Worm (Caenorhabditis elegans) whole organism, L1 larva: ENCODE measurements around the gene hpo-33.

Experiments used
- ama-1 ChIP-seq: fragments of 150-350 bp; optimal IDR thresholded peaks from 2 replicates; lab custom pipeline; 2014
- egl-27 ChIP-seq, 2 experiments: fragments of 150-350 bp in 1 of 2; sonication (generic microtip); optimal IDR thresholded peaks; 3 replicates each; lab custom pipeline; 2017 to 2018; ENCODE audit warnings: missing biosample characterization in 2 of 2, missing genetic modification characterization in 2 of 2, missing genetic modification reagents in 2 of 2
- fkh-8 ChIP-seq: sonication (generic microtip); optimal IDR thresholded peaks from 2 replicates; lab custom pipeline; 2016; ENCODE audit warnings: mild to moderate bottlenecking, missing genetic modification characterization, missing compliant biosample characterization
- jun-1 ChIP-seq: fragments of 150-350 bp; optimal IDR thresholded peaks from 2 replicates; lab custom pipeline; 2014; ENCODE audit warnings: missing biosample characterization, missing genetic modification reagents, missing genetic modification characterization
- lir-3 ChIP-seq: sonication (generic microtip); optimal IDR thresholded peaks from 2 replicates; lab custom pipeline; 2016; ENCODE audit warnings: mild to moderate bottlenecking, missing genetic modification characterization, moderate library complexity, missing compliant biosample characterization; ENCODE audit not compliant: poor library complexity
- lsy-2 ChIP-seq, 2 experiments: fragments of 150-350 bp; optimal IDR thresholded peaks; 2 replicates each; lab custom pipeline; 2014; ENCODE audit warnings: missing biosample characterization in 2 of 2, missing genetic modification characterization in 2 of 2
- nhr-12 ChIP-seq: sonication (generic microtip); optimal IDR thresholded peaks from 2 replicates; lab custom pipeline; 2017; ENCODE audit warnings: missing biosample characterization, missing genetic modification characterization
- nhr-28 ChIP-seq: fragments of 150-350 bp; optimal IDR thresholded peaks from 2 replicates; lab custom pipeline; 2014; ENCODE audit warnings: missing biosample characterization, missing genetic modification characterization
- nhr-77 ChIP-seq: fragments of 150-350 bp; optimal IDR thresholded peaks from 2 replicates; lab custom pipeline; 2014; ENCODE audit warnings: missing biosample characterization, missing genetic modification characterization
- nhr-90 ChIP-seq: sonication (generic microtip); optimal IDR thresholded peaks from 2 replicates; lab custom pipeline; 2016; ENCODE audit warnings: mild to moderate bottlenecking, missing genetic modification characterization, missing compliant biosample characterization; ENCODE audit not compliant: poor library complexity
- tlp-1 ChIP-seq: fragments of 150-350 bp; optimal IDR thresholded peaks from 2 replicates; lab custom pipeline; 2014; ENCODE audit warnings: missing biosample characterization, missing genetic modification characterization
- unc-130 ChIP-seq: fragments of 150-350 bp; optimal IDR thresholded peaks from 2 replicates; lab custom pipeline; 2017; ENCODE audit warnings: missing biosample characterization, missing genetic modification characterization, inconsistent platforms
- unc-62 ChIP-seq: fragments of 150-350 bp; optimal IDR thresholded peaks from 2 replicates; lab custom pipeline; 2014; ENCODE audit warnings: missing biosample characterization, missing genetic modification reagents, missing genetic modification characterization
- ztf-11 ChIP-seq, 2 experiments: sonication (generic microtip); optimal IDR thresholded peaks; 2 replicates each; lab custom pipeline; 2016 to 2017; ENCODE audit warnings: missing genetic modification characterization in 2 of 2, missing biosample characterization in 1 of 2, missing compliant biosample characterization in 1 of 2

DNA sequence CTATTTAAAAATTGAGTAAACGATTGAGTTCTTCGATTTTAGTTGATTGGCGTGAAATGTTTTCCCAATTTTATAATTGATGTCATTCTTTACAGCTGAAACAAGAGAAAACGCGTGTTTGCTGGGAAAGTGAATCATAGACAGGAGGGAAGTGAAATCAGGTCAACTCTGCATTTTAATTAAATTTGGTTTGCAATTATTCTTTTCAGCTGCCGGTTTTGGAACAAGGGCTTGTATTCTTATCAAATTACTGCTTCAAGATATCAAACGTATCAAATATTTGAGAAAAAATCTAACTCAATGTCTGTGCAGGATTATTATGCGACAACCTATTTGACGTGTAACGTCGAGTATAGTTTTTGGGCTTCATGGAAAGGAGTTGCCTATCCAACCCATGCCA lies 25.6 kb upstream of the hpo-33 start, which contains the start of gene srh-97:
- TF ChIP-seq tlp-1 (tag; lab: Kevin White, UChicago) (no peak), nhr-12 (no peak), lir-3 (tag; lab: Kevin White, UChicago) (no peak), unc-62 (GFP tag; lab: Kevin White, UChicago) (no peak), nhr-28 (no peak), ama-1 (lab: Kevin White, UChicago) (no peak), nhr-90 (tag; lab: Kevin White, UChicago) (no peak), egl-27 (tag; optimal IDR thresholded peaks at IDR 0.05; lab: Kevin White, UChicago) (no peak), lsy-2 (tag; optimal IDR thresholded peaks at IDR 0.05; lab: Kevin White, UChicago) (no peak), unc-130 (tag; lab: Kevin White, UChicago) (no peak), nhr-77 (tag; lab: Kevin White, UChicago) (no peak), ztf-11 (tag; optimal IDR thresholded peaks at IDR 0.05; lab: Kevin White, UChicago) (no peak), fkh-8 (tag; lab: Kevin White, UChicago) (no peak), jun-1 (no peak)
